Worm (Caenorhabditis elegans): ENCODE results near the gene gpx-3.

gpx-3 gene

ce11 chrX:9552404-9552803 is 35.3 kb upstream of the gpx-3 start (continued):
- no peak for TF ChIP-seq ceh-44 (GFP tag; IDR thresholded peaks at IDR 0.05)
- no peak for TF ChIP-seq lir-3 (tag; optimal IDR thresholded peaks at IDR 0.05)
- TF ChIP-seq pqm-1 (tag; optimal IDR thresholded peaks at IDR 0.05) = no peak
- TF ChIP-seq Y105C5A.15 (GFP tag; IDR thresholded peaks at IDR 0.05) = no peak
- TF ChIP-seq nhr-42 (GFP tag; IDR thresholded peaks at IDR 0.05) = no peak
- TF ChIP-seq hlh-11 (tag; optimal IDR thresholded peaks at IDR 0.05) = peak; percentile 58
- no peak for TF ChIP-seq spr-3 (GFP tag; optimal IDR thresholded peaks at IDR 0.05)
- TF ChIP-seq nhr-10 (tag; optimal IDR thresholded peaks at IDR 0.05) = no peak
- no peak for TF ChIP-seq daf-8 (GFP tag; IDR thresholded peaks at IDR 0.05)
- no peak for TF ChIP-seq dmd-8 (GFP tag; IDR thresholded peaks at IDR 0.05)
- TF ChIP-seq saeg-2 (GFP tag; IDR thresholded peaks at IDR 0.05) = no peak
- peak; percentile 73 for TF ChIP-seq mep-1 (tag; optimal IDR thresholded peaks at IDR 0.05)
- no peak for TF ChIP-seq zip-11 (GFP tag; IDR thresholded peaks at IDR 0.05)
- TF ChIP-seq pha-4 (GFP tag; IDR thresholded peaks at IDR 0.05) = 0 out of 2 replicates have a peak, but pooled peaks have one; percentile 13
- no peak for TF ChIP-seq pha-4 (tag; optimal IDR thresholded peaks at IDR 0.05)
- TF ChIP-seq dmd-6 (GFP tag; IDR thresholded peaks at IDR 0.05) = peak; percentile 44; the same call in 1 of the 2 replicates
- TF ChIP-seq set-16 (GFP tag; IDR thresholded peaks at IDR 0.05) = peak; percentile 79
- TF ChIP-seq dmd-9 (GFP tag; IDR thresholded peaks at IDR 0.05) = no peak
- TF ChIP-seq lsy-2 (tag; optimal IDR thresholded peaks at IDR 0.05) = peak in 1 of 2 experiments; percentile 27
- TF ChIP-seq zfp-3 (GFP tag; conservative IDR thresholded peaks at IDR 0.05) = no peak
- TF ChIP-seq R02D3.7 (tag; optimal IDR thresholded peaks at IDR 0.05) = no peak
- TF ChIP-seq lin-1 (GFP tag; IDR thresholded peaks at IDR 0.05) = no peak
- TF ChIP-seq zip-2 (tag; optimal IDR thresholded peaks at IDR 0.05) = no peak
- TF ChIP-seq aly-2 (tag; optimal IDR thresholded peaks at IDR 0.05) = no peak
- TF ChIP-seq mdt-29 (GFP tag; IDR thresholded peaks at IDR 0.05) = no peak
- TF ChIP-seq T26A8.4 (GFP tag; IDR thresholded peaks at IDR 0.05) = no peak
- TF ChIP-seq snpc-1.2 (GFP tag; IDR thresholded peaks at IDR 0.05) = no peak
- TF ChIP-seq mxl-2 (GFP tag; conservative IDR thresholded peaks at IDR 0.05) = no peak
- no peak for TF ChIP-seq lin-39 (tag; optimal IDR thresholded peaks at IDR 0.05)
- no peak for TF ChIP-seq T20F7.1 (GFP tag; optimal IDR thresholded peaks at IDR 0.05)
- TF ChIP-seq mes-2 (tag; optimal IDR thresholded peaks at IDR 0.05; ENCODE audit: poor library complexity, severe bottlenecking) = peak; percentile 64
- no peak for TF ChIP-seq zfp-2 (tag; optimal IDR thresholded peaks at IDR 0.05)
- peak; percentile 69 for TF ChIP-seq nhr-28 (tag; optimal IDR thresholded peaks at IDR 0.05)
- no peak for TF ChIP-seq ZK546.5 (tag; optimal IDR thresholded peaks at IDR 0.05)
- TF ChIP-seq tag-97 (GFP tag; IDR thresholded peaks at IDR 0.05) = no peak
- TF ChIP-seq ces-1 (GFP tag; optimal IDR thresholded peaks at IDR 0.05) = no peak
- no peak for TF ChIP-seq nhr-111 (GFP tag; optimal IDR thresholded peaks at IDR 0.05)
- TF ChIP-seq ceh-20 (GFP tag; IDR thresholded peaks at IDR 0.05) = peak; percentile 40; the same call in 1 of the 2 replicates
- TF ChIP-seq aha-1 (tag) = peak; percentile 95
- no peak for TF ChIP-seq jun-1 (tag; optimal IDR thresholded peaks at IDR 0.05)
- TF ChIP-seq egl-43 (GFP tag; IDR thresholded peaks at IDR 0.05) = peak; percentile 74
- TF ChIP-seq ama-1 (optimal IDR thresholded peaks at IDR 0.05) = no peak
- no peak for TF ChIP-seq lin-29 (GFP tag; IDR thresholded peaks at IDR 0.05)
- no peak for TF ChIP-seq vab-7 (GFP tag; IDR thresholded peaks at IDR 0.05)
- TF ChIP-seq F37D6.2 (tag; optimal IDR thresholded peaks at IDR 0.05) = no peak
- TF ChIP-seq F26F4.8 (GFP tag; conservative IDR thresholded peaks at IDR 0.05) = no peak
- no peak for TF ChIP-seq unc-39 (tag; optimal IDR thresholded peaks at IDR 0.05)
- TF ChIP-seq D1046.2 (GFP tag; IDR thresholded peaks at IDR 0.05) = no peak
- no peak for TF ChIP-seq ztf-11 (tag; optimal IDR thresholded peaks at IDR 0.05)
- TF ChIP-seq attf-4 (tag; optimal IDR thresholded peaks at IDR 0.05) = no peak
- TF ChIP-seq lin-13 (GFP tag; optimal IDR thresholded peaks at IDR 0.05) = no peak
- TF ChIP-seq ceh-62 (tag; optimal IDR thresholded peaks at IDR 0.05) = no peak
- no peak for TF ChIP-seq fos-1 (tag; optimal IDR thresholded peaks at IDR 0.05)
- TF ChIP-seq F49E8.2 (tag; optimal IDR thresholded peaks at IDR 0.05; ENCODE audit: borderline replicate concordance) = no peak

Data from whole organism, L4 larva.